Worm (Caenorhabditis elegans) whole organism, young adult: ENCODE measurements around the gene C48B4.6.

Source experiments
- bed-2 ChIP-seq: fragments of 200-800 bp; sonication (Bioruptor generic); IDR thresholded peaks from 2 replicates; pipeline ENCODE4 v1.3.6; 2022; ENCODE audit warnings: missing genetic modification reagents, missing genetic modification characterization, missing compliant biosample characterization
- efl-1 ChIP-seq: fragments of 150-350 bp; optimal IDR thresholded peaks from 2 replicates; lab custom pipeline; 2014; ENCODE audit warnings: missing biosample characterization, missing genetic modification reagents, missing genetic modification characterization
- lin-40 ChIP-seq: sonication (generic microtip); optimal IDR thresholded peaks from 2 replicates; lab custom pipeline; 2016; ENCODE audit warnings: missing genetic modification characterization, mild to moderate bottlenecking, missing compliant biosample characterization, missing genotype, missing genetic modification reagents
- nfya-1 ChIP-seq: sonication (generic microtip); optimal IDR thresholded peaks from 2 replicates; lab custom pipeline; 2017; ENCODE audit warnings: antibody characterized with exemption, missing compliant biosample characterization, missing genetic modification characterization, borderline replicate concordance; ENCODE audit not compliant: insufficient read depth
- ztf-6 ChIP-seq: fragments of 200-800 bp; sonication (Bioruptor generic); IDR thresholded peaks from 2 replicates; pipeline ENCODE4 v1.3.6; 2022; ENCODE audit warnings: missing genetic modification reagents, missing genetic modification characterization, missing compliant biosample characterization

ce11 chrIII:9564410-9564809, 6.0 kb upstream of the C48B4.6 start, which contains the start of gene C48B4.10:
- TF ChIP-seq lin-40 (tag; lab: Kevin White, UChicago): no peak
- TF ChIP-seq bed-2 (GFP tag; lab: Robert Waterston, UW): no peak
- no peak for TF ChIP-seq nfya-1
- TF ChIP-seq efl-1: no peak
- TF ChIP-seq ztf-6 (GFP tag; lab: Robert Waterston, UW): no peak
